Worm (Caenorhabditis elegans) whole organism, L2 larva: ENCODE measurements around the gene C08G9.2.

Experiments
- C34F6.9 ChIP-seq: fragments of 150-350 bp; optimal IDR thresholded peaks from 2 replicates; lab custom pipeline; 2014; ENCODE audit warnings: missing biosample characterization, missing genetic modification characterization
- alr-1 ChIP-seq: fragments of 150-350 bp; optimal IDR thresholded peaks from 2 replicates; lab custom pipeline; 2014; ENCODE audit warnings: missing biosample characterization, missing genetic modification characterization
- aly-2 ChIP-seq: fragments of 150-350 bp; optimal IDR thresholded peaks from 2 replicates; lab custom pipeline; 2014; ENCODE audit warnings: missing biosample characterization, missing genetic modification characterization
- ceh-82 ChIP-seq: fragments of 150-350 bp; optimal IDR thresholded peaks from 2 replicates; lab custom pipeline; 2014; ENCODE audit warnings: missing biosample characterization, missing genetic modification characterization
- crh-2 ChIP-seq: sonication (generic microtip); optimal IDR thresholded peaks from 2 replicates; lab custom pipeline; 2017; ENCODE audit warnings: missing biosample characterization, missing genetic modification characterization
- nhr-12 ChIP-seq: fragments of 150-350 bp; optimal IDR thresholded peaks from 2 replicates; lab custom pipeline; 2014; ENCODE audit warnings: missing biosample characterization, missing genetic modification characterization
- snpc-4 ChIP-seq: fragments of 150-350 bp; optimal IDR thresholded peaks from 2 replicates; lab custom pipeline; 2014; ENCODE audit warnings: missing biosample characterization, missing genetic modification characterization
- unc-39 ChIP-seq: fragments of 150-350 bp; optimal IDR thresholded peaks from 2 replicates; lab custom pipeline; 2014; ENCODE audit warnings: missing biosample characterization, missing genetic modification characterization
- zag-1 ChIP-seq: fragments of 150-350 bp; optimal IDR thresholded peaks from 2 replicates; lab custom pipeline; 2014; ENCODE audit warnings: missing biosample characterization, missing genetic modification characterization

DNA sequence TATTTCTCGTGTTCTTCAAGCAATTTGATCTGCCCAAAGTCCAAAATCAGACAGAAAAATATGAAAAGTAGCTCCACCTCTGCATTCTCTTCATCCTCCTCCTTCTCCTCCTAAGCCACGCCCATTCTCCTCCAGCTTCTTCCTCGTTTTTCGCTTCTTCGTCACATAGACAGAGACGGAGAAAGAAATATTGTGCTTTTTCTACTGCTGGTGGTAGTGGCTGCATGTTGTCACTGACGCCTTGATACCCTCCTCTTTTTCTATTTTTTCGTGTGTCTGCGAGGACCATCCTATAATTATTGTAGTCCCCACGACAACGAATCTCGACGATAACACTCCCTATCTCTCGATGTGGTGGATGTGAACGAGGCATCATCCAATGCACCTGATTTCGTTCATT lies 14.2 kb downstream of the C08G9.2 start, which contains the start of gene C08G9.1:
- TF ChIP-seq unc-39 (tag; lab: Kevin White, UChicago) (no peak), snpc-4 (no peak), aly-2 (tag; lab: Kevin White, UChicago) (no peak), zag-1 (tag; lab: Kevin White, UChicago) (no peak), alr-1 (tag; lab: Kevin White, UChicago) (no peak), nhr-12 (tag; lab: Kevin White, UChicago) (no peak), crh-2 (tag; lab: Kevin White, UChicago) (no peak), ceh-82 (no peak), C34F6.9 (tag; lab: Kevin White, UChicago) (peak; percentile 12)
